Fruit fly (Drosophila melanogaster) whole organism, embryonic: ENCODE data around the gene Glys.
A peak's percentile ranks its signal among the peaks of the same experiment; 100 is the strongest.

Source experiments
- ATbp ChIP-seq: fragments of 200-800 bp; sonication (Bioruptor generic); optimal IDR thresholded peaks from 2 replicates; lab custom pipeline; 2017; ENCODE audit warnings: missing biosample characterization, mild to moderate bottlenecking, missing genetic modification characterization, missing genetic modification reagents
- Ada2b ChIP-seq: fragments of 200-800 bp; sonication (Bioruptor generic); IDR thresholded peaks from 2 replicates; pipeline ENCODE4 v1.3.6; 2022; ENCODE audit warnings: missing biosample characterization, missing genetic modification characterization
- Awh ChIP-seq: fragments of 200-800 bp; sonication (Bioruptor generic); IDR thresholded peaks from 2 replicates; pipeline ENCODE4, ENCODE4 v1.3.6; 2022; ENCODE audit warnings: missing biosample characterization, missing genetic modification characterization
- B-H2 ChIP-seq: fragments of 200-800 bp; sonication (Bioruptor generic); optimal IDR thresholded peaks from 2 replicates; lab custom pipeline; 2018; ENCODE audit warnings: missing biosample characterization, mild to moderate bottlenecking, missing genetic modification characterization
- CG10147 ChIP-seq: fragments of 200-800 bp; sonication (Bioruptor generic); optimal IDR thresholded peaks from 2 replicates; lab custom pipeline; 2019; ENCODE audit warnings: missing biosample characterization, mild to moderate bottlenecking, missing genetic modification characterization, moderate library complexity
- CG10209 ChIP-seq: fragments of 200-800 bp; sonication (Bioruptor generic); optimal IDR thresholded peaks from 3 replicates; lab custom pipeline; 2017; ENCODE audit warnings: missing biosample characterization, mild to moderate bottlenecking, missing genetic modification characterization, missing genetic modification reagents
- CG1024 ChIP-seq: fragments of 200-800 bp; sonication (Bioruptor generic); IDR thresholded peaks from 2 replicates; pipeline ENCODE4 v1.3.6; 2022; ENCODE audit warnings: missing biosample characterization, missing genetic modification characterization
- CG1233 ChIP-seq: fragments of 200-800 bp; sonication (Bioruptor generic); optimal IDR thresholded peaks from 4 replicates; lab custom pipeline; 2018; ENCODE audit warnings: missing biosample characterization, mild to moderate bottlenecking, missing genetic modification characterization
- CG13296 ChIP-seq: fragments of 200-800 bp; sonication (Bioruptor generic); optimal IDR thresholded peaks from 3 replicates; lab custom pipeline; 2018; ENCODE audit warnings: missing biosample characterization, mild to moderate bottlenecking, missing genetic modification characterization
- CG14014 ChIP-seq: fragments of 200-800 bp; sonication (Bioruptor generic); IDR thresholded peaks from 2 replicates; pipeline ENCODE4 v1.3.6; 2022; ENCODE audit warnings: missing biosample characterization, missing genetic modification characterization
- CG18599 ChIP-seq: fragments of 200-800 bp; sonication (Bioruptor generic); optimal IDR thresholded peaks from 3 replicates; lab custom pipeline; 2017; ENCODE audit warnings: missing biosample characterization, missing genetic modification characterization, mild to moderate bottlenecking, moderate library complexity, missing genetic modification reagents
- CG2199 ChIP-seq: fragments of 200-800 bp; sonication (Bioruptor generic); IDR thresholded peaks from 3 replicates; pipeline ENCODE4 v1.3.6; 2022; ENCODE audit warnings: missing biosample characterization, missing genetic modification characterization
- CG30020 ChIP-seq: fragments of 200-800 bp; optimal IDR thresholded peaks from 2 replicates; lab custom pipeline; 2019; ENCODE audit warnings: missing biosample characterization, mild to moderate bottlenecking, missing genetic modification characterization, moderate library complexity
- CG4328 ChIP-seq: fragments of 200-800 bp; sonication (Bioruptor generic); optimal IDR thresholded peaks from 3 replicates; lab custom pipeline; 2017; ENCODE audit warnings: missing biosample characterization, missing genetic modification reagents, missing genetic modification characterization
- CG4617 ChIP-seq: fragments of 200-800 bp; sonication (Bioruptor generic); optimal IDR thresholded peaks from 3 replicates; lab custom pipeline; 2016; ENCODE audit warnings: missing biosample characterization, missing genetic modification characterization, borderline replicate concordance
- CG5245 ChIP-seq: fragments of 200-800 bp; sonication (Bioruptor generic); optimal IDR thresholded peaks from 3 replicates; lab custom pipeline; 2016; ENCODE audit warnings: missing biosample characterization, missing genetic modification characterization
- CG6813 ChIP-seq: fragments of 200-800 bp; sonication (Bioruptor generic); optimal IDR thresholded peaks from 2 replicates; lab custom pipeline; 2017; ENCODE audit warnings: missing biosample characterization, missing genetic modification characterization, mild to moderate bottlenecking, moderate library complexity, missing genetic modification reagents
- CG6854 ChIP-seq: fragments of 200-800 bp; sonication (Bioruptor generic); optimal IDR thresholded peaks from 3 replicates; lab custom pipeline; 2017; ENCODE audit warnings: missing biosample characterization, mild to moderate bottlenecking, missing genetic modification characterization
- CG7271 ChIP-seq: fragments of 200-800 bp; sonication (Bioruptor generic); optimal IDR thresholded peaks from 2 replicates; lab custom pipeline; 2018; ENCODE audit warnings: missing biosample characterization, mild to moderate bottlenecking, missing genetic modification characterization, moderate library complexity
- CG7839 ChIP-seq: fragments of 200-800 bp; sonication (Bioruptor generic); optimal IDR thresholded peaks from 3 replicates; lab custom pipeline; 2018; ENCODE audit warnings: missing biosample characterization, mild to moderate bottlenecking, missing genetic modification characterization, moderate library complexity
- CG9932 ChIP-seq: fragments of 200-800 bp; sonication (Bioruptor generic); IDR thresholded peaks from 2 replicates; pipeline ENCODE4 v1.3.6; 2022; ENCODE audit warnings: missing biosample characterization, missing genetic modification characterization
- D19A ChIP-seq: fragments of 200-800 bp; optimal IDR thresholded peaks from 3 replicates; lab custom pipeline; 2019; ENCODE audit warnings: missing biosample characterization, mild to moderate bottlenecking, missing genetic modification characterization, moderate library complexity
- Deaf1 ChIP-seq: fragments of 200-800 bp; optimal IDR thresholded peaks from 3 replicates; lab custom pipeline; 2019; ENCODE audit warnings: missing biosample characterization, mild to moderate bottlenecking, missing genetic modification characterization, moderate library complexity
- Fer2 ChIP-seq: fragments of 200-800 bp; sonication (Bioruptor generic); optimal IDR thresholded peaks from 2 replicates; lab custom pipeline; 2018; ENCODE audit warnings: missing biosample characterization, mild to moderate bottlenecking, missing genetic modification characterization, moderate library complexity
- Hmr ChIP-seq: fragments of 200-800 bp; sonication (Bioruptor generic); optimal IDR thresholded peaks from 3 replicates; lab custom pipeline; 2017; ENCODE audit warnings: mild to moderate bottlenecking, missing biosample characterization, missing genetic modification reagents, missing genetic modification characterization
- Hr3 ChIP-seq: fragments of 200-800 bp; sonication (Bioruptor generic); optimal IDR thresholded peaks from 3 replicates; lab custom pipeline; 2016; ENCODE audit warnings: missing biosample characterization, missing genetic modification characterization
- Hr78 ChIP-seq, 2 experiments: fragments of 200-800 bp in 1 of 2; fragments of >200 bp in 1 of 2; sonication (Bioruptor generic) in 1 of 2; optimal IDR thresholded peaks; 2 replicates each; lab custom pipeline; 2017 to 2019; ENCODE audit warnings: missing biosample characterization in 2 of 2, missing genetic modification characterization in 2 of 2, mild to moderate bottlenecking in 1 of 2, moderate library complexity in 1 of 2
- MESR4 ChIP-seq: fragments of 200-800 bp; sonication (Bioruptor generic); optimal IDR thresholded peaks from 2 replicates; lab custom pipeline; 2018; ENCODE audit warnings: missing biosample characterization, mild to moderate bottlenecking, missing genetic modification characterization, moderate library complexity
- Mad ChIP-seq: fragments of 200-800 bp; sonication (Bioruptor generic); optimal IDR thresholded peaks from 2 replicates; lab custom pipeline; 2016; ENCODE audit warnings: missing biosample characterization, missing genetic modification characterization
- NC2β ChIP-seq: fragments of 200-800 bp; sonication (Bioruptor generic); optimal IDR thresholded peaks from 2 replicates; lab custom pipeline; 2016; ENCODE audit warnings: missing biosample characterization, missing genetic modification characterization
- Nf-YC ChIP-seq: fragments of 200-800 bp; optimal IDR thresholded peaks from 3 replicates; lab custom pipeline; 2019; ENCODE audit warnings: missing biosample characterization, mild to moderate bottlenecking, missing genetic modification characterization, moderate library complexity
- Stat92E ChIP-seq, 3 experiments: fragments of >200 bp in 2 of 3; fragments of 200-800 bp in 1 of 3; sonication (Bioruptor generic) in 1 of 3; optimal IDR thresholded peaks; 2 replicates each; lab custom pipeline; 2017 to 2019; ENCODE audit warnings: missing biosample characterization in 3 of 3, missing genetic modification characterization in 3 of 3, mild to moderate bottlenecking in 1 of 3, moderate library complexity in 1 of 3
- dimm ChIP-seq: fragments of 200-800 bp; sonication (Bioruptor generic); IDR thresholded peaks from 2 replicates; pipeline ENCODE4 v1.3.6; 2022; ENCODE audit warnings: missing biosample characterization, missing genetic modification characterization
- en ChIP-seq: fragments of 200-800 bp; sonication (Bioruptor generic); optimal IDR thresholded peaks from 2 replicates; lab custom pipeline; 2016; ENCODE audit warnings: missing biosample characterization, missing genetic modification characterization
- gem ChIP-seq: fragments of 200-800 bp; sonication (Bioruptor generic); optimal IDR thresholded peaks from 2 replicates; lab custom pipeline; 2019; ENCODE audit warnings: missing biosample characterization, mild to moderate bottlenecking, missing genetic modification characterization, moderate library complexity
- ham ChIP-seq: fragments of 200-800 bp; sonication (Bioruptor generic); IDR thresholded peaks from 2 replicates; pipeline ENCODE4 v1.3.6; 2022; ENCODE audit warnings: missing biosample characterization, missing genetic modification characterization
- hbn ChIP-seq: fragments of 200-800 bp; sonication (Bioruptor generic); IDR thresholded peaks from 2 replicates; pipeline ENCODE4 v1.3.6; 2022; ENCODE audit warnings: missing biosample characterization, missing genetic modification characterization; ENCODE audit not compliant: partially characterized antibody
- jigr1 ChIP-seq: fragments of 200-800 bp; sonication (Bioruptor generic); IDR thresholded peaks from 3 replicates; pipeline ENCODE4 v1.3.6; 2022; ENCODE audit warnings: missing biosample characterization, missing genetic modification characterization
- nau ChIP-seq: fragments of 200-800 bp; sonication (Bioruptor generic); optimal IDR thresholded peaks from 3 replicates; lab custom pipeline; 2017; ENCODE audit warnings: missing biosample characterization, mild to moderate bottlenecking, missing genetic modification characterization, missing genetic modification reagents
- odd ChIP-seq: fragments of 200-800 bp; sonication (Bioruptor generic); optimal IDR thresholded peaks from 2 replicates; lab custom pipeline; 2017; ENCODE audit warnings: missing biosample characterization, mild to moderate bottlenecking, missing genetic modification characterization
- psq ChIP-seq: fragments of 200-800 bp; sonication (Bioruptor generic); optimal IDR thresholded peaks from 2 replicates; lab custom pipeline; 2017; ENCODE audit warnings: missing biosample characterization, missing genetic modification characterization
- row ChIP-seq: fragments of 200-800 bp; sonication (Bioruptor generic); IDR thresholded peaks from 3 replicates; pipeline ENCODE4 v1.3.6; 2022; ENCODE audit warnings: missing biosample characterization, missing genetic modification characterization
- sens ChIP-seq: fragments of 200-800 bp; sonication (Bioruptor generic); peaks from one replicate; lab custom pipeline; 2016; ENCODE audit warnings: missing biosample characterization, missing genetic modification characterization
- seq ChIP-seq: fragments of 200-800 bp; sonication (Bioruptor generic); IDR thresholded peaks from 2 replicates; pipeline ENCODE4 v1.3.6; 2022; ENCODE audit warnings: missing biosample characterization, missing genetic modification characterization
- sima ChIP-seq: fragments of 200-800 bp; sonication (Bioruptor generic); optimal IDR thresholded peaks from 2 replicates; lab custom pipeline; 2016; ENCODE audit warnings: missing biosample characterization, missing genetic modification characterization
- sqz ChIP-seq: fragments of 200-800 bp; sonication (Bioruptor generic); optimal IDR thresholded peaks from 3 replicates; lab custom pipeline; 2018; ENCODE audit warnings: missing biosample characterization, mild to moderate bottlenecking, missing genetic modification characterization
- sr ChIP-seq: fragments of 200-800 bp; sonication (Bioruptor generic); IDR thresholded peaks from 3 replicates; pipeline ENCODE4 v1.3.6; 2022; ENCODE audit warnings: missing biosample characterization, missing genetic modification characterization
- ssp ChIP-seq: fragments of 200-800 bp; sonication (Bioruptor generic); IDR thresholded peaks from 2 replicates; pipeline ENCODE4 v1.3.6; 2022; ENCODE audit warnings: missing biosample characterization, missing genetic modification characterization
- toy ChIP-seq: fragments of 200-800 bp; sonication (Bioruptor generic); IDR thresholded peaks from 2 replicates; pipeline ENCODE4 v1.3.6; 2022; ENCODE audit warnings: missing biosample characterization, missing genetic modification characterization
- trh ChIP-seq: fragments of 200-800 bp; sonication (Bioruptor generic); optimal IDR thresholded peaks from 2 replicates; lab custom pipeline; 2016; ENCODE audit warnings: missing biosample characterization, missing genetic modification characterization
- vfl ChIP-seq: fragments of 200-800 bp; sonication (Bioruptor generic); optimal IDR thresholded peaks from 2 replicates; lab custom pipeline; 2016; ENCODE audit warnings: missing biosample characterization, missing genetic modification characterization

Glys gene

DNA sequence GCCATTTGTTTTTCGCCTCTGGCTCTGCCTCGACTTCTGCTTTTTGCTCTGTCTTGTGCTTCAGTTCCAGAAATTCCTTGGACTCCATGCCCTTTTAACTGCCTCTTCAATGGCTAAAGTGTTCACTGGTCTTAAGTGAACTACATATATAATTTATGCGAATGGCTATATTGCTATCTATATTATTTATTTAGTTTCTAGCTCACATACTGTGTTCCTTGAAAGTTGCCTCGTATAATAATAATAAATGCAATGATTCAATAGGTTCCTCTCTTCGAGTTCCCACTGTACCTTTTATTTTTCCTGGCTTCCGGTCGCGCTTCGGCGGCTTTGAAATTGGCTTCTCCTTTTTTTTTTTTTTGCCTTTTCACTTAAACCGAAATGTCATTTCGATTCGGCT lies 27.6 kb downstream of the Glys start (continued):
- TF ChIP-seq toy (GFP tag; lab: Robert Waterston, UW), result no peak
- no peak for TF ChIP-seq CG4328
- TF ChIP-seq CG13296 (GFP tag; lab: Kevin White, UChicago), result peak; percentile 33
- TF ChIP-seq sqz (GFP tag; lab: Kevin White, UChicago), result peak; percentile 20
- TF ChIP-seq Nf-YC (tag; lab: Kevin White, UChicago), result no peak
- TF ChIP-seq CG6854 (GFP tag; lab: Kevin White, UChicago), result no peak
- no peak for TF ChIP-seq Deaf1 (tag; lab: Kevin White, UChicago)
- no peak for TF ChIP-seq dimm (GFP tag; lab: Robert Waterston, UW)
- no peak for TF ChIP-seq Fer2
- TF ChIP-seq CG2199 (GFP tag; lab: Robert Waterston, UW), result no peak
- no peak for TF ChIP-seq psq
- TF ChIP-seq sens (GFP tag; lab: Kevin White, UChicago), result peak; percentile 54
- TF ChIP-seq CG10209 (GFP tag; lab: Kevin White, UChicago), result peak; percentile 4
- no peak for TF ChIP-seq CG5245 (GFP tag; lab: Kevin White, UChicago)
- no peak for TF ChIP-seq CG6813
- TF ChIP-seq hbn (GFP tag; lab: Robert Waterston, UW), result no peak
- 0 out of 2 replicates have a peak, but pooled peaks have one; percentile 44 for TF ChIP-seq CG9932 (GFP tag; lab: Robert Waterston, UW)
- no peak for TF ChIP-seq CG7271 (tag; lab: Kevin White, UChicago)
- TF ChIP-seq vfl (GFP tag; lab: Kevin White, UChicago), result no peak
- TF ChIP-seq CG4617 (GFP tag; lab: Kevin White, UChicago), result no peak
- peak; percentile 17 for TF ChIP-seq CG10147 (GFP tag; lab: Kevin White, UChicago)
- TF ChIP-seq CG1024, result no peak
- no peak for TF ChIP-seq D19A
- no peak for TF ChIP-seq CG1233 (GFP tag; lab: Kevin White, UChicago)
- no peak for TF ChIP-seq ham (GFP tag; lab: Robert Waterston, UW)
- TF ChIP-seq jigr1 (GFP tag; lab: Robert Waterston, UW), result no peak
- TF ChIP-seq Ada2b, result no peak
- peak; percentile 33; the same call in 1 of the 2 replicates for TF ChIP-seq CG14014 (GFP tag; lab: Robert Waterston, UW)
- TF ChIP-seq B-H2 (GFP tag; lab: Kevin White, UChicago), result peak; percentile 27
- TF ChIP-seq MESR4 (GFP tag; lab: Kevin White, UChicago), result no peak
- no peak for TF ChIP-seq ssp (GFP tag; lab: Robert Waterston, UW)
- TF ChIP-seq CG30020 (tag; lab: Kevin White, UChicago), result no peak
- TF ChIP-seq gem (tag; lab: Kevin White, UChicago), result peak; percentile 56
- TF ChIP-seq Hr78 (GFP tag; optimal IDR thresholded peaks at IDR 0.05; lab: Kevin White, UChicago), result no peak
- TF ChIP-seq nau (GFP tag; lab: Kevin White, UChicago), result no peak
- peak; percentile 26 for TF ChIP-seq Hmr (GFP tag; lab: Kevin White, UChicago)
- TF ChIP-seq row (GFP tag; lab: Robert Waterston, UW), result peak; percentile 65
- TF ChIP-seq CG18599 (GFP tag; lab: Kevin White, UChicago), result peak; percentile 81
- no peak for TF ChIP-seq trh (GFP tag; lab: Kevin White, UChicago)
- no peak for TF ChIP-seq NC2β (GFP tag; lab: Kevin White, UChicago)
- no peak for TF ChIP-seq Hr3 (GFP tag; lab: Kevin White, UChicago)
- TF ChIP-seq CG7839 (tag; lab: Kevin White, UChicago), result peak; percentile 11
- no peak for TF ChIP-seq Awh
- TF ChIP-seq en (GFP tag; lab: Kevin White, UChicago), result no peak
- TF ChIP-seq Mad, result peak; percentile 2
- TF ChIP-seq sr (GFP tag; lab: Robert Waterston, UW), result no peak
- TF ChIP-seq ATbp (GFP tag; lab: Kevin White, UChicago), result peak; percentile 16
- TF ChIP-seq seq, result no peak
- TF ChIP-seq sima, result no peak
- no peak for TF ChIP-seq odd
- no peak for TF ChIP-seq Stat92E (GFP tag; optimal IDR thresholded peaks at IDR 0.05; lab: Kevin White, UChicago)
